Worm (Caenorhabditis elegans) whole organism, L3 larva: ENCODE results near the gene R07E5.15.
"Not testable (repeated sequence)": the region's sequence is repeated elsewhere in the genome, so short reads cannot be mapped to it uniquely, and the experiment has no call there.

Experiments
- ama-1 ChIP-seq: fragments of 150-350 bp; optimal IDR thresholded peaks from 2 replicates; lab custom pipeline; 2018
- daf-12 ChIP-seq: fragments of 150-350 bp; optimal IDR thresholded peaks from 2 replicates; lab custom pipeline; 2014; ENCODE audit warnings: missing biosample characterization, missing genetic modification reagents, missing genetic modification characterization
- lin-15B ChIP-seq: fragments of 150-350 bp; optimal IDR thresholded peaks from 2 replicates; lab custom pipeline; 2014; ENCODE audit warnings: missing biosample characterization, missing genetic modification characterization
- nhr-28 ChIP-seq: fragments of 150-350 bp; optimal IDR thresholded peaks from 2 replicates; lab custom pipeline; 2014; ENCODE audit warnings: missing biosample characterization, missing genetic modification characterization
- snpc-4 ChIP-seq: fragments of 150-350 bp; optimal IDR thresholded peaks from 2 replicates; lab custom pipeline; 2014; ENCODE audit warnings: missing biosample characterization, missing genetic modification characterization

DNA sequence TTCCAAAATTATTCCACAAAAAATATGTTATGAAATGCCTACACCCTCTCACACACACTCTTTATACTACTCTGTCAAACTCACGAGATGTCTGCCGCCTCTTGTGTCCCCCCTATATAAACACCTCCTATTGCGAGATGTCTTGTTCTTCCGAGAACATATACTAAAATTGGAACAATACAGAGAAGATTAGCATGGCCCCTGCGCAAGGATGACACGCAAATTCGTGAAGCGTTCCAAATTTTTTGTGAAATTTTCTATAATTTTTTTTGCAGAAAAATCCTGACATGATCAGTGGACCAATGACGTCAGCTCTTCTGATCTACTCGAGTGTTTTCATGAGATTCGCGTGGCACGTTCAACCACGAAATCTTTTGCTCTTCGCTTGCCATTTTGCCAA is 12.8 kb downstream of the R07E5.15 start:
- TF ChIP-seq lin-15B (peak; percentile 0), snpc-4 (peak; percentile 98)
- TF ChIP-seq ama-1 (lab: Kevin White, UChicago); nhr-28 (tag; lab: Kevin White, UChicago); daf-12 (tag; lab: Kevin White, UChicago): not testable (repeated sequence)
